Worm (Caenorhabditis elegans) whole organism, midembryonic: ENCODE results near the gene T11F8.12.
"Not testable (repeated sequence)": the region's sequence is repeated elsewhere in the genome, so short reads cannot be mapped to it uniquely, and the experiment has no call there.

Experiments used
- flt-1 ChIP-seq: fragments of 200-800 bp; sonication (Bioruptor generic); IDR thresholded peaks from 2 replicates; pipeline ENCODE4 v1.3.6; 2022; ENCODE audit warnings: missing genetic modification characterization, missing compliant biosample characterization
- klf-2 ChIP-seq: fragments of 200-800 bp; sonication (Bioruptor generic); conservative IDR thresholded peaks from 2 replicates; pipeline ENCODE4 v1.3.6; 2022; ENCODE audit warnings: missing genetic modification reagents, missing genetic modification characterization, missing compliant biosample characterization
- ztf-29 ChIP-seq: fragments of 200-800 bp; sonication (Bioruptor generic); IDR thresholded peaks from 2 replicates; pipeline ENCODE4 v1.3.6; 2022; ENCODE audit warnings: missing genetic modification reagents, missing genetic modification characterization, missing compliant biosample characterization

ce11 chrIV:5464403-5464802 lies 17.7 kb downstream of the T11F8.12 start, which contains the start of gene Y52D5A.2:
- not testable (repeated sequence) for TF ChIP-seq flt-1 (GFP tag; lab: Robert Waterston, UW); klf-2 (GFP tag; lab: Robert Waterston, UW); ztf-29
